Worm (Caenorhabditis elegans) whole organism, young adult: ENCODE data around the gene toh-1.
"Not testable (repeated sequence)": the region's sequence is repeated elsewhere in the genome, so short reads cannot be mapped to it uniquely, and the experiment has no call there.

Experiments
- B0019.2 ChIP-seq: fragments of 200-800 bp; sonication (Bioruptor generic); conservative IDR thresholded peaks from 2 replicates; pipeline ENCODE4 v1.3.6; 2022; ENCODE audit warnings: missing genetic modification reagents, missing genetic modification characterization, missing compliant biosample characterization
- C17E4.6 ChIP-seq: fragments of 200-800 bp; sonication (Bioruptor generic); IDR thresholded peaks from 2 replicates; pipeline ENCODE4 v1.3.6; 2022; ENCODE audit warnings: missing genetic modification reagents, missing genetic modification characterization, missing compliant biosample characterization
- D2030.7 ChIP-seq: fragments of 200-800 bp; sonication (Bioruptor generic); IDR thresholded peaks from 2 replicates; pipeline ENCODE4 v1.3.6; 2022; ENCODE audit warnings: missing genetic modification reagents, missing genetic modification characterization, missing compliant biosample characterization
- F33H1.4 ChIP-seq: fragments of 200-800 bp; sonication (Bioruptor generic); IDR thresholded peaks from 2 replicates; pipeline ENCODE4 v1.3.6; 2022; ENCODE audit warnings: missing genetic modification reagents, missing genetic modification characterization, missing compliant biosample characterization
- Y53G8AR.9 ChIP-seq: fragments of 200-800 bp; sonication (Bioruptor generic); conservative IDR thresholded peaks from 2 replicates; pipeline ENCODE4 v1.3.6; 2022; ENCODE audit warnings: missing genetic modification reagents, missing genetic modification characterization, missing compliant biosample characterization
- Y79H2A.3 ChIP-seq: fragments of 200-800 bp; sonication (Bioruptor generic); conservative IDR thresholded peaks from 2 replicates; pipeline ENCODE4 v1.3.6; 2022; ENCODE audit warnings: missing genetic modification reagents, missing genetic modification characterization, missing compliant biosample characterization
- Y95B8A.8 ChIP-seq: fragments of 200-800 bp; sonication (Bioruptor generic); IDR thresholded peaks from 2 replicates; pipeline ENCODE4 v1.3.6; 2022; ENCODE audit warnings: missing genetic modification reagents, missing genetic modification characterization, missing compliant biosample characterization
- aptf-3 ChIP-seq: fragments of 200-800 bp; sonication (Bioruptor generic); IDR thresholded peaks from 2 replicates; pipeline ENCODE4 v1.3.6; 2022; ENCODE audit warnings: missing genetic modification characterization, missing compliant biosample characterization
- attf-6 ChIP-seq: fragments of 200-800 bp; sonication (Bioruptor generic); IDR thresholded peaks from 2 replicates; pipeline ENCODE4 v1.3.6; 2022; ENCODE audit warnings: missing genetic modification reagents, missing genetic modification characterization, missing compliant biosample characterization
- cebp-1 ChIP-seq, 2 experiments: fragments of 200-800 bp in 1 of 2; sonication (Bioruptor generic) in 1 of 2; sonication (generic microtip) in 1 of 2; IDR thresholded peaks in 1 of 2; optimal IDR thresholded peaks in 1 of 2; 2 replicates each; pipeline versions ENCODE4 v1.3.6 to Lab custom; 2017 to 2022; ENCODE audit warnings: missing compliant biosample characterization in 2 of 2, missing genetic modification characterization in 2 of 2, mild to moderate bottlenecking in 1 of 2, missing genetic modification reagents in 1 of 2, moderate library complexity in 1 of 2
- ceh-40 ChIP-seq: fragments of 200-800 bp; sonication (Bioruptor generic); IDR thresholded peaks from 2 replicates; pipeline ENCODE4 v1.3.6; 2022; ENCODE audit warnings: missing genetic modification characterization, missing compliant biosample characterization
- ceh-58 ChIP-seq: fragments of 200-800 bp; sonication (Bioruptor generic); IDR thresholded peaks from 2 replicates; pipeline ENCODE4 v1.3.6; 2022; ENCODE audit warnings: missing genetic modification characterization, missing compliant biosample characterization
- ceh-91 ChIP-seq: fragments of 200-800 bp; sonication (Bioruptor generic); IDR thresholded peaks from 2 replicates; pipeline ENCODE4 v1.3.6; 2022; ENCODE audit warnings: missing genetic modification reagents, missing genetic modification characterization, missing compliant biosample characterization
- dox-1 ChIP-seq: fragments of 200-800 bp; sonication (Bioruptor generic); IDR thresholded peaks from 2 replicates; pipeline ENCODE4 v1.3.6; 2022; ENCODE audit warnings: missing genetic modification reagents, missing genetic modification characterization, missing compliant biosample characterization
- efl-1 ChIP-seq: fragments of 150-350 bp; optimal IDR thresholded peaks from 2 replicates; lab custom pipeline; 2014; ENCODE audit warnings: missing biosample characterization, missing genetic modification reagents, missing genetic modification characterization
- egl-44 ChIP-seq: fragments of 200-800 bp; sonication (Bioruptor generic); IDR thresholded peaks from 2 replicates; pipeline ENCODE4 v1.3.6; 2022; ENCODE audit warnings: missing genetic modification reagents, missing genetic modification characterization, missing compliant biosample characterization
- ekl-4 ChIP-seq: fragments of 200-800 bp; sonication (Bioruptor generic); IDR thresholded peaks from 2 replicates; pipeline ENCODE4 v1.3.6; 2022; ENCODE audit warnings: missing genetic modification reagents, missing genetic modification characterization, missing compliant biosample characterization
- hmg-1.2 ChIP-seq: fragments of 200-800 bp; sonication (Bioruptor generic); IDR thresholded peaks from 2 replicates; pipeline ENCODE4 v1.3.6; 2022; ENCODE audit warnings: missing genetic modification reagents, missing genetic modification characterization, missing compliant biosample characterization
- hsf-1 ChIP-seq: fragments of 200-800 bp; sonication (Bioruptor generic); IDR thresholded peaks from 2 replicates; pipeline ENCODE4 v1.3.6; 2022; ENCODE audit warnings: missing genetic modification reagents, missing genetic modification characterization, missing compliant biosample characterization
- lin-26 ChIP-seq: fragments of 200-800 bp; sonication (Bioruptor generic); IDR thresholded peaks from 2 replicates; pipeline ENCODE4 v1.3.6; 2022; ENCODE audit warnings: missing genetic modification reagents, missing genetic modification characterization, missing compliant biosample characterization
- lsl-1 ChIP-seq: fragments of 200-800 bp; sonication (Bioruptor generic); optimal IDR thresholded peaks from 2 replicates; lab custom pipeline; 2018; ENCODE audit warnings: mild to moderate bottlenecking, missing genetic modification characterization, moderate library complexity, missing compliant biosample characterization
- madf-3 ChIP-seq: fragments of 200-800 bp; sonication (Bioruptor generic); IDR thresholded peaks from 2 replicates; pipeline ENCODE4 v1.3.6; 2022; ENCODE audit warnings: missing genetic modification reagents, missing genetic modification characterization, missing compliant biosample characterization
- madf-6 ChIP-seq: fragments of 200-800 bp; sonication (Bioruptor generic); IDR thresholded peaks from 2 replicates; pipeline ENCODE4 v1.3.6; 2022; ENCODE audit warnings: missing genetic modification reagents, missing genetic modification characterization, missing compliant biosample characterization
- madf-8 ChIP-seq: fragments of 200-800 bp; sonication (Bioruptor generic); conservative IDR thresholded peaks from 2 replicates; pipeline ENCODE4 v1.3.6; 2022; ENCODE audit warnings: missing genetic modification reagents, missing genetic modification characterization, missing compliant biosample characterization
- mcd-1 ChIP-seq: fragments of 200-800 bp; sonication (Bioruptor generic); IDR thresholded peaks from 2 replicates; pipeline ENCODE4 v1.3.6; 2022; ENCODE audit warnings: missing genetic modification reagents, missing genetic modification characterization, missing compliant biosample characterization
- pbrm-1 ChIP-seq: fragments of 200-800 bp; sonication (Bioruptor generic); IDR thresholded peaks from 2 replicates; pipeline ENCODE4 v1.3.6; 2022; ENCODE audit warnings: missing genetic modification reagents, missing genetic modification characterization, missing compliant biosample characterization
- rcor-1 ChIP-seq: fragments of 200-800 bp; sonication (Bioruptor generic); IDR thresholded peaks from 2 replicates; pipeline ENCODE4 v1.3.6; 2022; ENCODE audit warnings: missing genetic modification reagents, missing genetic modification characterization, missing compliant biosample characterization
- snpc-3.4 ChIP-seq: sonication (generic microtip); optimal IDR thresholded peaks from 2 replicates; lab custom pipeline; 2017; ENCODE audit warnings: missing genetic modification characterization, mild to moderate bottlenecking, missing compliant biosample characterization, antibody characterized with exemption, moderate library complexity, missing genotype, missing genetic modification reagents
- tlf-1 ChIP-seq: fragments of 200-800 bp; sonication (Bioruptor generic); optimal IDR thresholded peaks from 2 replicates; lab custom pipeline; 2018; ENCODE audit warnings: mild to moderate bottlenecking, missing genetic modification characterization, missing compliant biosample characterization
- unc-130 ChIP-seq: sonication (generic microtip); optimal IDR thresholded peaks from 2 replicates; lab custom pipeline; 2016; ENCODE audit warnings: missing genetic modification reagents, missing genetic modification characterization, missing compliant biosample characterization
- xnd-1 ChIP-seq: sonication (generic microtip); optimal IDR thresholded peaks from 2 replicates; lab custom pipeline; 2016; ENCODE audit warnings: missing genotype, missing genetic modification reagents, missing genetic modification characterization, missing compliant biosample characterization
- ztf-25 ChIP-seq: fragments of 200-800 bp; sonication (Bioruptor generic); IDR thresholded peaks from 2 replicates; pipeline ENCODE4 v1.3.6; 2022; ENCODE audit warnings: missing genetic modification reagents, missing genetic modification characterization, missing compliant biosample characterization

toh-1 gene

DNA sequence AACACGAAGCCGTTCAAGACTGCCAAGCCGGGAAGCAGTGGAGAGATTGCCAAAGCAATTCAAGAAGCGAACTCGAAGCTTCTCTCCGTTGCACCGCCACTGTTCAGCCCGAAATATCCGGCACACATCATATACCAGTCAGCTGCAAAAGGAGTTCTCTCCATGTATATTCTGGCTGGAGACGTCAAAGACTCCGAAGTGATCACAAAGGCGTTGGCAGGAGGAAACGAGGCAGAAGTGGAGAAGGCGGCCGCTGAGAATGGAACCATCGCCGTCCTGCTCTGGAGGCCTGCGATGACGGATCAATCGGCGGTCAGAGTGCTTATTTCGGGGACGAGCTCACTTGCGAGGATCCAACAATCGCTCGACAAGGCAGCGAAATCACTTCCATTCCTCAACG is 36.4 kb upstream of the toh-1 start:
- TF ChIP-seq madf-6 (GFP tag; lab: Robert Waterston, UW) (peak; percentile 53), egl-44 (GFP tag; lab: Robert Waterston, UW) (0 out of 2 replicates have a peak, but pooled peaks have one; percentile 10), lin-26 (GFP tag; lab: Robert Waterston, UW) (peak; percentile 6; the same call in 1 of the 2 replicates), hsf-1 (GFP tag; lab: Robert Waterston, UW) (peak; percentile 19; the same call in 1 of the 2 replicates), madf-3 (GFP tag; lab: Robert Waterston, UW) (0 out of 2 replicates have a peak, but pooled peaks have one; percentile 69), Y95B8A.8 (0 out of 2 replicates have a peak, but pooled peaks have one; percentile 6)

DNA sequence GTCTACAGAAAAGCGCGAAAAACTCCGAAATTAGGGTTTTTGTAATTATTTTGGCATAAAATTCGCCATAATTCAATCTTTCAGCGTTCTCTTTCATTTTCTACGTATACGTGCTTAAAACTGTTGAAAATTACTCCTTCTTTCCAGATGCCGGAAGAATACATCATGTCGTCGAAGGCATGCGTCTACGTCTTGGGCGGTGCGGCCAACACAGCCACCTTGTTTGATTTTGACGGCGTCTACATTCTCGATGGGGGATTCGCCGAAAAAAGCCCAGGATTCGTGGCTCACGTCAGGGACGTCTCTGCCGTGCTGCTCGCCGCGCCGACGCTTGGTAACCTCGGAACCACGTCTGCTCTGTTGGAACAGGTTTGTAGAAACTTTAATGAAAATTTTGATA is 35.9 kb upstream of the toh-1 start, which contains the start of gene maph-1.3:
maph-1.3 (plus strand) TSS at position 148 of the 400 bp plus-strand sequence.
- peak; percentile 41; the same call in 1 of the 2 replicates for TF ChIP-seq B0019.2
- TF ChIP-seq pbrm-1: 0 out of 2 replicates have a peak, but pooled peaks have one; percentile 36
- peak; percentile 98 for TF ChIP-seq Y79H2A.3 (GFP tag; lab: Robert Waterston, UW)
- TF ChIP-seq madf-3 (GFP tag; lab: Robert Waterston, UW): peak; percentile 61; the same call in 1 of the 2 replicates
- TF ChIP-seq ztf-25 (GFP tag; lab: Robert Waterston, UW): peak; percentile 38; the same call in 1 of the 2 replicates
- TF ChIP-seq attf-6 (GFP tag; lab: Robert Waterston, UW): peak; percentile 10; the same call in 1 of the 2 replicates
- 0 out of 2 replicates have a peak, but pooled peaks have one; percentile 16 for TF ChIP-seq C17E4.6 (GFP tag; lab: Robert Waterston, UW)
- peak; percentile 65 for TF ChIP-seq madf-6 (GFP tag; lab: Robert Waterston, UW)
- TF ChIP-seq ceh-58 (GFP tag; lab: Robert Waterston, UW): 0 out of 2 replicates have a peak, but pooled peaks have one; percentile 33
- 0 out of 2 replicates have a peak, but pooled peaks have one; percentile 30 for TF ChIP-seq aptf-3 (GFP tag; lab: Robert Waterston, UW)
- not testable (repeated sequence) for TF ChIP-seq cebp-1 (GFP tag; IDR thresholded peaks at IDR 0.05; lab: Robert Waterston, UW)
- TF ChIP-seq cebp-1 (tag; optimal IDR thresholded peaks at IDR 0.05; lab: Kevin White, UChicago): peak; percentile 12
- peak; percentile 77 for TF ChIP-seq ceh-40 (GFP tag; lab: Robert Waterston, UW)
- TF ChIP-seq lin-26 (GFP tag; lab: Robert Waterston, UW): peak; percentile 68
- peak; percentile 16; the same call in 1 of the 2 replicates for TF ChIP-seq F33H1.4
- 0 out of 2 replicates have a peak, but pooled peaks have one; percentile 6 for TF ChIP-seq dox-1 (GFP tag; lab: Robert Waterston, UW)
- TF ChIP-seq Y95B8A.8: peak; percentile 85; the same call in 1 of the 2 replicates
- TF ChIP-seq D2030.7 (GFP tag; lab: Robert Waterston, UW): peak; percentile 33
- TF ChIP-seq hsf-1 (GFP tag; lab: Robert Waterston, UW): peak; percentile 78

ce11 chrIII:3844173-3844572 is 35.3 kb upstream of the toh-1 start:
- TF ChIP-seq madf-8 (GFP tag; lab: Robert Waterston, UW): peak; percentile 87
- TF ChIP-seq ekl-4 (GFP tag; lab: Robert Waterston, UW): peak; percentile 37; the same call in 1 of the 2 replicates
- peak; percentile 72 for TF ChIP-seq dox-1 (GFP tag; lab: Robert Waterston, UW)
- TF ChIP-seq efl-1: peak; percentile 84
- peak; percentile 84 for TF ChIP-seq ceh-91
- TF ChIP-seq Y95B8A.8: peak; percentile 80; the same call in 1 of the 2 replicates
- TF ChIP-seq pbrm-1: peak; percentile 42; the same call in 1 of the 2 replicates
- TF ChIP-seq madf-6 (GFP tag; lab: Robert Waterston, UW): peak; percentile 97
- TF ChIP-seq F33H1.4: peak; percentile 70
- peak; percentile 62; the same call in 1 of the 2 replicates for TF ChIP-seq B0019.2
- peak; percentile 27; the same call in 1 of the 2 replicates for TF ChIP-seq mcd-1 (GFP tag; lab: Robert Waterston, UW)
- TF ChIP-seq hmg-1.2 (GFP tag; lab: Robert Waterston, UW): peak; percentile 42; the same call in 1 of the 2 replicates
- TF ChIP-seq C17E4.6 (GFP tag; lab: Robert Waterston, UW): peak; percentile 66; the same call in 1 of the 2 replicates
- 0 out of 2 replicates have a peak, but pooled peaks have one; percentile 32 for TF ChIP-seq attf-6 (GFP tag; lab: Robert Waterston, UW)
- TF ChIP-seq lsl-1 (GFP tag; lab: Kevin White, UChicago): peak; percentile 53
- TF ChIP-seq madf-3 (GFP tag; lab: Robert Waterston, UW): peak; percentile 85
- peak; percentile 6 for TF ChIP-seq snpc-3.4 (tag; lab: Kevin White, UChicago)
- TF ChIP-seq xnd-1 (tag; lab: Kevin White, UChicago): peak; percentile 80
- TF ChIP-seq hsf-1 (GFP tag; lab: Robert Waterston, UW): peak; percentile 82
- TF ChIP-seq rcor-1: peak; percentile 72
- TF ChIP-seq unc-130 (GFP tag; lab: Kevin White, UChicago): peak; percentile 6
- TF ChIP-seq D2030.7 (GFP tag; lab: Robert Waterston, UW): peak; percentile 81
- TF ChIP-seq tlf-1: peak; percentile 2
- peak; percentile 81 for TF ChIP-seq Y53G8AR.9
